Fruit fly (Drosophila melanogaster) Kc167 (cell line): ENCODE data around the gene wnd.

Experiments used
- Myc ChIP-seq: fragments of >200 bp; optimal IDR thresholded peaks from 2 replicates; lab custom pipeline; 2017; ENCODE audit warnings: missing external identifiers
- Sin3A ChIP-seq: fragments of >200 bp; optimal IDR thresholded peaks from 2 replicates; lab custom pipeline; 2018; ENCODE audit warnings: missing external identifiers
- h ChIP-seq: fragments of >200 bp; optimal IDR thresholded peaks from 3 replicates; lab custom pipeline; 2018; ENCODE audit warnings: missing external identifiers
- insv ChIP-seq: fragments of >200 bp; optimal IDR thresholded peaks from 3 replicates; lab custom pipeline; 2018; ENCODE audit warnings: missing external identifiers
- psq ChIP-seq: fragments of >200 bp; optimal IDR thresholded peaks from 2 replicates; lab custom pipeline; 2017; ENCODE audit warnings: missing external identifiers
- ttk ChIP-seq: sonication (Bioruptor generic); optimal IDR thresholded peaks from 2 replicates; lab custom pipeline; 2017; ENCODE audit warnings: missing external identifiers

Gene wnd

DNA sequence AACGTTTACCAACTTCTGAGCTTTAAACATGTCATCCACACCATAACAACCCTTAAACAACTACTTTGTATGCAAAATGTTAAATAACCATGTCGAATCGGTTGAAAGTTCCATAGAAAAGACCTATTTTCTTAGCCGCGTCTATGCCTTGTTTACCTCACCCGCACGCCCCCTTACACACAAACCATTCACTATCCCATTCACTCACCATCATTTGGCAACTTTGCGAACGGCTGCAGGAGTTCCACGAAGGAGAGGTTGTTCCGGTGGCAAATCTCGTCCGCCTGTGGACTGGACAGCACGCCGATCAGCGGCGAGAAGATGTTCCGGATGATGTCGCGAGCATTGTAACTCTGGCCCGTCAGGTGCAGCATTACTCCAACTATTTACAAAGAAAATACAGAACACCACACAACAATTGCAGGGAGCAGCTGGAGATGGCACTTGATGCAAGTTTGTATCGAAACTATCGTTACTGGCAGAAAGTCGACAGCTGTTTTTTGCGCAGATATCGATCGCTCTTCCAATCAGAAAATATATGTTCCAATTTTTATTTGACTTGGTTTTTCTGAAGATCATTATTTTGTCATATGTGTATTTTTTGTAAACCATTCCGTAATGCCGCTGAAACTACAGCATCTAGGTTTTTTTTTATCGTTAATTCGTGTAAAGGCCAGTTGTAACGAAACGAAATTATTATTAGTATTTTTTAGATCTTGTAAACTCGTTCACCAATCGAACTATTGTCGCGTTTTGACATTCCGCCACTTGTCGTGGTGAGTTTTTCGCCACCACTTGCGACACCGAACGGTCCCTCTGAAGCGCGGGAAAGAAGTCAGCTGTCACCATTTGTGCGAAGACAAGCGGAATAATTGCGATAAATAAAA lies 17.3 kb downstream of the wnd start, which contains the start of gene asf1:
TSS of gene asf1 (plus strand) at position 823 of the 887 bp plus-strand sequence.
- TF ChIP-seq Sin3A (lab: Kevin White, UChicago) (no peak), psq (lab: Kevin White, UChicago) (no peak), insv (lab: Kevin White, UChicago) (no peak), h (lab: Kevin White, UChicago) (no peak), Myc (lab: Kevin White, UChicago) (no peak), ttk (lab: Kevin White, UChicago) (no peak)

DNA sequence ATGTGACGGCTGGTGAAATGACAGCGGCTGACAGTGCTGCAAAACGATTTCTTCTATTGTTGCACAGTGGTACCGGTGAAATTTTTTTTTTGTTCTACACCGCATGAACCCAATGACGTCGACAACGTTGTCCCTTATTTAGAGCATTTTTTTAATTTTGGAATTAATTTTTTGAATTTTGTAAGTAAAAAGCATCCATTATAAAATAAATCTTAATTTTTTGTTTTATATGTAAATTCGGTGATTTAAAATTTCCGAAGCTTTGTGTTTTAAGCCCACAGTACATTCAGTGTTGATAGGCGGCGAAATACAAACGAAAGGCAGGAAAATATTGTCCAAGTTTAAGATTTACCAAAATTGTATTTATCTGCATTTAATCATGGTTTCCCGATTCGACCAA lies 23.4 kb downstream of the wnd start, which contains the start of the genes Lon and PIG-F:
TSS of gene Lon (minus strand) at position 28 of the 400 bp plus-strand sequence.
TSS of gene PIG-F (plus strand) at position 284 of the 400 bp plus-strand sequence.
- TF ChIP-seq ttk (lab: Kevin White, UChicago) (no peak), h (lab: Kevin White, UChicago) (no peak), Sin3A (lab: Kevin White, UChicago) (no peak), psq (lab: Kevin White, UChicago) (no peak), Myc (lab: Kevin White, UChicago) (no peak), insv (lab: Kevin White, UChicago) (no peak)

DNA sequence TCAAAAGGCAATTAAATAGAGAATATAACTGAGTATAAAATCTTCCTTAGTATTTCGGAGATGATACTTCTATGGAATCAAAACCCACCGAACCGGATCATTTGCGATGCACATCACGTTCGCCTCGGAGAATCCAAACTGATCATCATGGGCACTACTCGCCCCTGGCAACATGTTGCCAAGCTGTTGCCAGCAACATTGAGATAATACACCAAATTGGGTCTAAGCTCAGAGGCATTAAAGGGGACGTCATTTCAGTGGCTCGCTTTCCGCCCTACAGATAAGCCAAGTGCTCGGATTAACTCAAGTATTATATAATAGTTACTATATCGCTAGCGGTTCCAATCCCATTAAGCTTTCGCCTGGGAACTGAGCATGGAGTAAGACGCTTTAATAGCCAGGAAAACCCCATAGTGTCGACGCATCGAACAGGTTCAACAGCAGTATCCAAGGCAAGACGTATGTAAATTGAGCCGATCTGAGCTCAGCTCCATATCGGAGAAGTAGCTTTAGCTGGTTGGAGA lies 29.5 kb downstream of the wnd start, which contains the start of the genes lush and CG9372:
TSS of gene lush (minus strand) at position 117 of the 524 bp plus-strand sequence.
TSS of gene CG9372 (plus strand) at position 235 of the 524 bp plus-strand sequence.
- TF ChIP-seq insv (lab: Kevin White, UChicago) = no peak
- TF ChIP-seq Sin3A (lab: Kevin White, UChicago) = no peak
- no peak for TF ChIP-seq Myc (lab: Kevin White, UChicago)
- no peak for TF ChIP-seq h (lab: Kevin White, UChicago)
- no peak for TF ChIP-seq psq (lab: Kevin White, UChicago)
- TF ChIP-seq ttk (lab: Kevin White, UChicago) = no peak

DNA sequence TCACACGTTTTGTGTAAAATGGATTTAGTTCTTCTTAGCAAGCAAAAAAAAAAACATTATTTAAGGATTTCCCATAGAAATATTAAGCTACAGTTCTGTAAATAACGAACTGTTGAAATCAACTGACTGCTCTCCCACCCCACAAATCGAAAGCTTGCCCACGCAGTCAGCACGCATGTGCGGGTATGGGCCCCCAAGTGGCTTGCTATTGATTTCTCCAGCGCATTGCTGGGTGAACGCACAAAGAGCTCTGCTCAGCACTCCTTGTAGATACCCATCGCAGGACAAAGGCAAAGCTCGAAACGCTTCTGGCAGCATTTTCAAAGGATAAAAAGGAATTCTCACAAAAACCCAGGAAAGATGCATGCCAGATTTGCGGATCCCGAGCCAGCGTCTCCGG lies 34.2 kb downstream of the wnd start, which contains the start of gene CG9368:
TSS of gene CG9368 (plus strand) at position 221 of the 400 bp plus-strand sequence.
- TF ChIP-seq Myc (lab: Kevin White, UChicago) = no peak
- TF ChIP-seq insv (lab: Kevin White, UChicago) = no peak
- TF ChIP-seq ttk (lab: Kevin White, UChicago) = no peak
- TF ChIP-seq Sin3A (lab: Kevin White, UChicago) = no peak
- no peak for TF ChIP-seq h (lab: Kevin White, UChicago)
- no peak for TF ChIP-seq psq (lab: Kevin White, UChicago)

DNA sequence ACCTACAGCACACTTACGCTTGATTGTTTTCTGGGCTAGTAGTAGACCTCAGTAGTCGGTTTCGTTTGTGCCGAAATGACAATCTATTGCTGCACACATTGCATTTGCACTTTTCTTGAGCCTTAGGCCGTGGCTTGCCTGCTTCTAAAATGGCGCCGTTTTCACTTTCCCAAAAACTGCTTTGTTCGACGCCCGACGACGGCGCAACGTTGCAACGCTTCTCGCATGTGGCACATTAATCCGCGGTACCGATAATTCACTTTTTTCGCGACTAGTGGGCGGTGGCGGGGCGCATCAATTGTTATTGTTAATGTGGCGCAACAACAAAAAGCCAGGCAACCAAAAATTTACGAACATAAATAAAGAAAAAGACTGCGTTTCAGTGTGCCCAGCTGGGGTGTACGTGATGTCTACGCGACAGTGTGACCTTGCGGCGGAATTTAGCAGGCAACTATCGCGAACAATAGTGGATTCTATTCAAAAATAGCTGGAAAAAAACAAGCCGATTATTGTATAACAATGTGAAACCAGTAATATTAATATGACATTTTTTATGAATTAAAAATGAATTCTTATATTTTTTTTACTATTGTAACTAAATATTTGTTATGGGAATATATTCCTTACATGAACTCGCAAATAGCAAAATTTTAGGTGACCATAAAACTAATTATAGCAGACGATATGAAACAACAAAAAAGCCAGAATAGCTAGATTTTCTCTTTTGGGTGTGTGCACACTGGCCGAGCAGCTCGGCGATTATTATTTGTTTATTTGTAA lies 37.0 kb downstream of the wnd start, which contains the start of the genes ash1 and Taf6:
TSS of gene ash1 (minus strand) at position 387 of the 780 bp plus-strand sequence.
TSS of gene Taf6 (plus strand) at position 720 of the 780 bp plus-strand sequence.
- no peak for TF ChIP-seq insv (lab: Kevin White, UChicago)
- no peak for TF ChIP-seq psq (lab: Kevin White, UChicago)
- no peak for TF ChIP-seq ttk (lab: Kevin White, UChicago)
- no peak for TF ChIP-seq Myc (lab: Kevin White, UChicago)
- TF ChIP-seq h (lab: Kevin White, UChicago) = no peak
- TF ChIP-seq Sin3A (lab: Kevin White, UChicago) = no peak

DNA sequence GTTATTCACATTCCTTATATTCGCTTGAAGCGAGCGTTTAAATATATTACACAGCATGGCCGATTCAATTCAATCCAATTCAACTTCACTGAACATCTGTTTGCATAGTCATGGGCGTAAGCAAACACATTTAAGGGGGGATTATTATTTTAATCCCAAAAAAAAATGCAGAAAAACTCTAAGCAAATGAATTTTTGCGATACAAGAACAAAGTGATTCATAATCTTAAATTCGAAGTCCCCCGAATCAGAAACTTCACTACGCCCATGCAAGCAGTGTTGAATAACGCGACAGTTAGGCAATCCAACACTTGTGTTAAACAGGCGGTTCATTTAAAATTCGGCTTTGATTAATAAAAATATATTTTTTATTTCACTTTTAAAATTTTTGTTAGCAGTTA lies 45.2 kb downstream of the wnd start, which contains the start of gene CG14100:
TSS of gene CG14100 (minus strand) at position 103 of the 400 bp plus-strand sequence.
- TF ChIP-seq ttk (lab: Kevin White, UChicago) = no peak
- no peak for TF ChIP-seq psq (lab: Kevin White, UChicago)
- TF ChIP-seq insv (lab: Kevin White, UChicago) = no peak
- TF ChIP-seq Myc (lab: Kevin White, UChicago) = no peak
- no peak for TF ChIP-seq h (lab: Kevin White, UChicago)
- no peak for TF ChIP-seq Sin3A (lab: Kevin White, UChicago)

DNA sequence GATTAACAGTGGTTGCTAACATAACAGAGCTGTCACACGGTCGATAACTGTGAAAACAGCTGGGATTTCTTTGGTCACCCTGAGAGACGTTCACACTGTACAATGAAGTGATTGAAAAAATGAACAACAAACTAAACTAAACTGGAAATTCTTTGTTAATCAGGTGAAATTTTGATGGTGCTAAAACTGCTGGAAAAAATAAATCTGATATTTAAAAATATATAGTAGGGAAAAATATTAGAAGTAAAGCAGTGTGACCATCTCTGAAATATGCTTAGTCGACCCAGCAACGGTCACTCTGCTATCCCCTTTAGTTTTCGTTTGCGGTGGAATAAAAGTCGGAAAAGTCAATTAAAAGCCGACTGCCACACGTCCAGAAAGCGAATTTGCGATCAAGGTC lies 49.6 kb downstream of the wnd start, which contains the start of the genes CG9231 and CG9330:
TSS of gene CG9231 (minus strand) at position 25 of the 400 bp plus-strand sequence.
TSS of gene CG9330 (plus strand) at position 275 of the 400 bp plus-strand sequence.
- TF ChIP-seq h (lab: Kevin White, UChicago) (no peak), Myc (lab: Kevin White, UChicago) (no peak), psq (lab: Kevin White, UChicago) (no peak)

DNA sequence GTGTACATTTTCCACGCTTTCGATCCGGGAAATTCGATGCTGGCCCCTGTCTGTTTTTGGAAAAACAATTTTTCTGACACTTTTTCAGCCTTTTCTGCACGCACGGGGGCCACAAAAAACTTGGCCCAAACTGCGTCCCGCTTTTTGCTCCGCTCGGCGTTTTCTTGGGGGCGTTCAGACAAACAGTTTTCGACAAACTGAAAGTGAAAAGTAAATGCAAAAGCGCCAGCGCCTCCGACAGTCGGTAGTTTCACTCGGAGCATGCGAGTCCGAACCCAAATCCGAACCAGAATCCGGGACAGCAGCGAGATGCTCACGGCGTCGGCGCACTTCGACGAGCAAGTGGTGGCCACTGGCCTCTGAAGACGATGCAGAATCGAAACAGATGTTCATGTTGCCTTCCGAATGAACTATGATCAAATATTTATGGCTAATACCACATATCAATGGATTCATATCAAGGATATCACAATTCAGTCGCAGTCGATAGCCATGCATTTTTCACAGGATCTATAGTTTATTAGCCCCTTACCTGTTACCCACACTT lies 51.1 kb downstream of the wnd start, which contains the start of gene Shal:
TSS of gene Shal (minus strand) at position 200 of the 547 bp plus-strand sequence.
- TF ChIP-seq psq (lab: Kevin White, UChicago) (no peak), ttk (lab: Kevin White, UChicago) (no peak), insv (lab: Kevin White, UChicago) (no peak), h (lab: Kevin White, UChicago) (no peak), Sin3A (lab: Kevin White, UChicago) (no peak), Myc (lab: Kevin White, UChicago) (no peak)

DNA sequence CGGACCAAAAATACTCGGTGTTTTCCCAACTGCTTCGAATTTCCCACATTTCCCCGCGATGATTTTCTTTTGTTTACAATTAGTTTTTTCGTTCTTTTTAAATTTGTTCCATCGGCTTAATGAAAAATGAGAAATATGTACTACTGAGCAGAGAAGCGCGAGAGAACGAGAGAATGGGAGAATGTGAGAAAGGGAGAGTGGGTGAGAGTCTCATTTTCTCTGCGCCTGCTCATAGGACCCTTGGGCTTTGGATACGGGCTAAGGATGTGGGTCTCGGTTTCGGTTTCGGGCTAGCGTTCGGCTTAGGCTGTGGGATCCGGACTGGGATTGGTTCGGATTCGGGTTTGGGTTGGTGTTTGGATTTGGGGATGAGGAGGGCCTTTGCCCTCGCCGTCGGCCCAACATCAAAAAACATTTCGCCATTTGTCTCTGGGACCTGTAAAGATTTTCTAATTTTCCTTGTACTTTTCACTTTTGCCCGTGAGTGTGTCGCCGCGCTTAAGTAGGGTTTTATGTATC lies 54.8 kb downstream of the wnd start:
- TF ChIP-seq psq (lab: Kevin White, UChicago) = no peak
- no peak for TF ChIP-seq insv (lab: Kevin White, UChicago)
- TF ChIP-seq Myc (lab: Kevin White, UChicago) = no peak
- TF ChIP-seq Sin3A (lab: Kevin White, UChicago) = no peak
- TF ChIP-seq h (lab: Kevin White, UChicago) = no peak
- TF ChIP-seq ttk (lab: Kevin White, UChicago) = no peak
